Fruit fly (Drosophila melanogaster): ENCODE measurements around the gene CG7044.

CG7044 gene

dm6 chr3R:21101453-21102214 is at the start of gene CG7044, which contains the start of gene Tbc1d22:
CG7044 (minus strand) TSS chr3R:21101718.
Tbc1d22 (plus strand) TSS chr3R:21102199.
- TF ChIP-seq Rel (GFP tag; optimal IDR thresholded peaks at IDR 0.05) (no peak), Rel (tag; optimal IDR thresholded peaks at IDR 0.05) (no peak), h (GFP tag; optimal IDR thresholded peaks at IDR 0.05) (no peak), Hr83 (GFP tag; optimal IDR thresholded peaks at IDR 0.05; ENCODE audit: poor library complexity, severe bottlenecking) (no peak), Jra (GFP tag; optimal IDR thresholded peaks at IDR 0.05) (no peak), dmrt93B (GFP tag; optimal IDR thresholded peaks at IDR 0.05) (no peak), br (GFP tag; optimal IDR thresholded peaks at IDR 0.05) (no peak), HLH106 (tag; optimal IDR thresholded peaks at IDR 0.05) (peak; percentile 65), Vsx2 (GFP tag; optimal IDR thresholded peaks at IDR 0.05; ENCODE audit: partially characterized antibody) (no peak), CrebA (GFP tag; optimal IDR thresholded peaks at IDR 0.05; ENCODE audit: borderline replicate concordance) (no peak), brk (GFP tag; optimal IDR thresholded peaks at IDR 0.05) (no peak), dl (GFP tag; optimal IDR thresholded peaks at IDR 0.05; ENCODE audit: insufficient read depth in 1 of 2, partially characterized antibody in 2 of 2) (no peak), foxo (GFP tag; optimal IDR thresholded peaks at IDR 0.05) (peak in 1 of 2 experiments; percentile 62), dsf (GFP tag; optimal IDR thresholded peaks at IDR 0.05; ENCODE audit: borderline replicate concordance) (peak; percentile 11), pan (optimal IDR thresholded peaks at IDR 0.05) (no peak), Hr78 (GFP tag; optimal IDR thresholded peaks at IDR 0.05) (no peak), tai (GFP tag; optimal IDR thresholded peaks at IDR 0.05) (no peak), Dfd (GFP tag; optimal IDR thresholded peaks at IDR 0.05) (no peak), Sp1 (GFP tag; optimal IDR thresholded peaks at IDR 0.05) (peak; percentile 54), Mio (GFP tag; optimal IDR thresholded peaks at IDR 0.05) (no peak), woc (GFP tag; optimal IDR thresholded peaks at IDR 0.05) (peak; percentile 82), rgr (GFP tag; optimal IDR thresholded peaks at IDR 0.05) (peak; percentile 54), psq (GFP tag; optimal IDR thresholded peaks at IDR 0.05) (peak; percentile 46), sv (GFP tag; optimal IDR thresholded peaks at IDR 0.05) (peak; percentile 21), CG9705 (GFP tag; optimal IDR thresholded peaks at IDR 0.05) (peak; percentile 33), Myc (optimal IDR thresholded peaks at IDR 0.05) (no peak), jim (GFP tag; optimal IDR thresholded peaks at IDR 0.05) (no peak), lola (GFP tag; optimal IDR thresholded peaks at IDR 0.05) (no peak), fru (GFP tag; optimal IDR thresholded peaks at IDR 0.05) (no peak), usp (GFP tag; optimal IDR thresholded peaks at IDR 0.05) (no peak), OdsH (GFP tag; optimal IDR thresholded peaks at IDR 0.05) (peak; percentile 47), N (GFP tag; optimal IDR thresholded peaks at IDR 0.05) (no peak), Abd-B (GFP tag; optimal IDR thresholded peaks at IDR 0.05) (no peak), sage (GFP tag; optimal IDR thresholded peaks at IDR 0.05) (no peak), Dif (GFP tag; optimal IDR thresholded peaks at IDR 0.05; ENCODE audit: partially characterized antibody) (no peak), Hnf4 (GFP tag; optimal IDR thresholded peaks at IDR 0.05) (no peak), CG32264 (GFP tag; optimal IDR thresholded peaks at IDR 0.05) (no peak), ey (GFP tag; optimal IDR thresholded peaks at IDR 0.05) (peak; percentile 52), GATAd (GFP tag; optimal IDR thresholded peaks at IDR 0.05) (no peak)

- no peak for TF ChIP-seq Vsx2 (GFP tag; optimal IDR thresholded peaks at IDR 0.05; ENCODE audit: partially characterized antibody)
- no peak for TF ChIP-seq ey (GFP tag; optimal IDR thresholded peaks at IDR 0.05)
- no peak for TF ChIP-seq usp (GFP tag; optimal IDR thresholded peaks at IDR 0.05)
- no peak for TF ChIP-seq CG32264 (GFP tag; optimal IDR thresholded peaks at IDR 0.05)
- TF ChIP-seq br (GFP tag; optimal IDR thresholded peaks at IDR 0.05): peak; percentile 50
- no peak for TF ChIP-seq dmrt93B (GFP tag; optimal IDR thresholded peaks at IDR 0.05)
- peak; percentile 17 for TF ChIP-seq Sp1 (GFP tag; optimal IDR thresholded peaks at IDR 0.05)
- TF ChIP-seq Abd-B (GFP tag; optimal IDR thresholded peaks at IDR 0.05): no peak
- TF ChIP-seq pan (optimal IDR thresholded peaks at IDR 0.05): no peak
- no peak for TF ChIP-seq dl (GFP tag; optimal IDR thresholded peaks at IDR 0.05; ENCODE audit: insufficient read depth in 1 of 2, partially characterized antibody in 2 of 2)
- no peak for TF ChIP-seq Dif (GFP tag; optimal IDR thresholded peaks at IDR 0.05; ENCODE audit: partially characterized antibody)
- no peak for TF ChIP-seq foxo (GFP tag; optimal IDR thresholded peaks at IDR 0.05)
- TF ChIP-seq h (GFP tag; optimal IDR thresholded peaks at IDR 0.05): peak; percentile 39
- TF ChIP-seq sv (GFP tag; optimal IDR thresholded peaks at IDR 0.05): no peak
- TF ChIP-seq tai (GFP tag; optimal IDR thresholded peaks at IDR 0.05): no peak
- TF ChIP-seq sage (GFP tag; optimal IDR thresholded peaks at IDR 0.05): no peak
- no peak for TF ChIP-seq CG9705 (GFP tag; optimal IDR thresholded peaks at IDR 0.05)
- TF ChIP-seq GATAd (GFP tag; optimal IDR thresholded peaks at IDR 0.05): no peak
- TF ChIP-seq N (GFP tag; optimal IDR thresholded peaks at IDR 0.05): no peak
- TF ChIP-seq Dfd (GFP tag; optimal IDR thresholded peaks at IDR 0.05): no peak
- no peak for TF ChIP-seq Hr78 (GFP tag; optimal IDR thresholded peaks at IDR 0.05)
- TF ChIP-seq woc (GFP tag; optimal IDR thresholded peaks at IDR 0.05): no peak
- TF ChIP-seq Rel (GFP tag; optimal IDR thresholded peaks at IDR 0.05): no peak
- TF ChIP-seq Rel (tag; optimal IDR thresholded peaks at IDR 0.05): peak; percentile 42
- TF ChIP-seq Jra (GFP tag; optimal IDR thresholded peaks at IDR 0.05): no peak
- peak; percentile 15 for TF ChIP-seq CrebA (GFP tag; optimal IDR thresholded peaks at IDR 0.05; ENCODE audit: borderline replicate concordance)
- peak; percentile 28 for TF ChIP-seq Hnf4 (GFP tag; optimal IDR thresholded peaks at IDR 0.05)
- peak; percentile 4 for TF ChIP-seq rgr (GFP tag; optimal IDR thresholded peaks at IDR 0.05)
- TF ChIP-seq dsf (GFP tag; optimal IDR thresholded peaks at IDR 0.05; ENCODE audit: borderline replicate concordance): no peak
- TF ChIP-seq lola (GFP tag; optimal IDR thresholded peaks at IDR 0.05): no peak
- no peak for TF ChIP-seq HLH106 (tag; optimal IDR thresholded peaks at IDR 0.05)
- no peak for TF ChIP-seq brk (GFP tag; optimal IDR thresholded peaks at IDR 0.05)
- TF ChIP-seq psq (GFP tag; optimal IDR thresholded peaks at IDR 0.05): no peak
- TF ChIP-seq fru (GFP tag; optimal IDR thresholded peaks at IDR 0.05): peak; percentile 3
- TF ChIP-seq OdsH (GFP tag; optimal IDR thresholded peaks at IDR 0.05): no peak
- no peak for TF ChIP-seq Myc (optimal IDR thresholded peaks at IDR 0.05)
- no peak for TF ChIP-seq Hr83 (GFP tag; optimal IDR thresholded peaks at IDR 0.05; ENCODE audit: poor library complexity, severe bottlenecking)
- TF ChIP-seq jim (GFP tag; optimal IDR thresholded peaks at IDR 0.05): no peak
- no peak for TF ChIP-seq Mio (GFP tag; optimal IDR thresholded peaks at IDR 0.05)
Measured at dm6 chr3R:21150090-21150489, 48.6 kb upstream of the CG7044 start.

Data from whole organism, wandering third instar larva.